Fruit fly (Drosophila melanogaster) whole organism, prepupa: Measurements from ENCODE around the gene mRpS35.

ENCODE experiments used
- CG11294 ChIP-seq: fragments of 200-800 bp; sonication (Bioruptor generic); IDR thresholded peaks from 2 replicates; pipeline ENCODE4 v1.3.6; 2022; ENCODE audit warnings: missing biosample characterization, missing genetic modification characterization
- CG11902 ChIP-seq: fragments of 200-800 bp; sonication (Bioruptor generic); optimal IDR thresholded peaks from 3 replicates; lab custom pipeline; 2016; ENCODE audit warnings: missing biosample characterization, missing genetic modification characterization
- CG15336 ChIP-seq: fragments of 200-800 bp; sonication (Bioruptor generic); IDR thresholded peaks from 2 replicates; pipeline ENCODE4 v1.3.6; 2022; ENCODE audit warnings: missing biosample characterization, missing genetic modification characterization
- CG1621 ChIP-seq: fragments of 200-800 bp; sonication (Bioruptor generic); optimal IDR thresholded peaks from 3 replicates; lab custom pipeline; 2018; ENCODE audit warnings: missing biosample characterization, mild to moderate bottlenecking, missing genetic modification characterization
- CG16779 ChIP-seq: fragments of 200-800 bp; sonication (Bioruptor generic); optimal IDR thresholded peaks from 3 replicates; lab custom pipeline; 2017; ENCODE audit warnings: missing biosample characterization, mild to moderate bottlenecking, missing genetic modification characterization
- CG3032 ChIP-seq: fragments of 200-800 bp; optimal IDR thresholded peaks from 2 replicates; lab custom pipeline; 2019; ENCODE audit warnings: missing biosample characterization, mild to moderate bottlenecking, missing genetic modification characterization, moderate library complexity
- CG31627 ChIP-seq: fragments of 200-800 bp; sonication (Bioruptor generic); optimal IDR thresholded peaks from 3 replicates; lab custom pipeline; 2016; ENCODE audit warnings: missing biosample characterization, missing genetic modification characterization
- CG32006 ChIP-seq: fragments of 200-800 bp; sonication (Bioruptor generic); optimal IDR thresholded peaks from 3 replicates; lab custom pipeline; 2017; ENCODE audit warnings: missing biosample characterization, mild to moderate bottlenecking, missing genetic modification characterization
- CG3919 ChIP-seq: fragments of 200-800 bp; sonication (Bioruptor generic); optimal IDR thresholded peaks from 3 replicates; lab custom pipeline; 2016; ENCODE audit warnings: missing biosample characterization, missing genetic modification characterization
- CG4318 ChIP-seq: fragments of 200-800 bp; sonication (Bioruptor generic); optimal IDR thresholded peaks from 3 replicates; lab custom pipeline; 2017; ENCODE audit warnings: missing biosample characterization, mild to moderate bottlenecking, missing genetic modification characterization
- CG6276 ChIP-seq: fragments of 200-800 bp; sonication (Bioruptor generic); optimal IDR thresholded peaks from 2 replicates; lab custom pipeline; 2017; ENCODE audit warnings: missing biosample characterization, mild to moderate bottlenecking, missing genetic modification characterization
- CG6792 ChIP-seq: fragments of 200-800 bp; sonication (Bioruptor generic); optimal IDR thresholded peaks from 3 replicates; lab custom pipeline; 2016; ENCODE audit warnings: missing biosample characterization, missing genetic modification characterization
- CG8119 ChIP-seq: fragments of 200-800 bp; sonication (Bioruptor generic); IDR thresholded peaks from 3 replicates; pipeline ENCODE4 v1.3.6; 2022; ENCODE audit warnings: missing biosample characterization, missing genetic modification characterization
- Eip75B ChIP-seq: fragments of 200-800 bp; sonication (Bioruptor generic); optimal IDR thresholded peaks from 3 replicates; lab custom pipeline; 2016; ENCODE audit warnings: missing biosample characterization, missing genetic modification characterization
- Eip78C ChIP-seq: fragments of 200-800 bp; sonication (Bioruptor generic); peaks from one replicate; lab custom pipeline; 2016; ENCODE audit warnings: missing biosample characterization, missing genetic modification characterization
- Ets21C ChIP-seq: fragments of 200-800 bp; sonication (Bioruptor generic); optimal IDR thresholded peaks from 3 replicates; lab custom pipeline; 2016; ENCODE audit warnings: missing biosample characterization, missing genetic modification characterization
- Gug ChIP-seq: fragments of 200-800 bp; sonication (Bioruptor generic); IDR thresholded peaks from 2 replicates; pipeline ENCODE4 v1.3.6; 2022; ENCODE audit warnings: missing biosample characterization, missing genetic modification characterization
- Hr38 ChIP-seq: sonication (Bioruptor generic); optimal IDR thresholded peaks from 2 replicates; lab custom pipeline; 2016; ENCODE audit warnings: missing biosample characterization, missing genetic modification characterization
- Hr39 ChIP-seq: fragments of 200-800 bp; sonication (Bioruptor generic); optimal IDR thresholded peaks from 2 replicates; lab custom pipeline; 2016; ENCODE audit warnings: missing biosample characterization, missing genetic modification characterization
- Hr4 ChIP-seq: fragments of 200-800 bp; sonication (Bioruptor generic); optimal IDR thresholded peaks from 3 replicates; lab custom pipeline; 2016; ENCODE audit warnings: missing biosample characterization, missing genetic modification characterization
- Lpt ChIP-seq: fragments of 200-800 bp; sonication (Bioruptor generic); optimal IDR thresholded peaks from 3 replicates; lab custom pipeline; 2016; ENCODE audit warnings: missing biosample characterization, missing genetic modification characterization
- Met ChIP-seq: fragments of 200-800 bp; sonication (Bioruptor generic); optimal IDR thresholded peaks from 3 replicates; lab custom pipeline; 2016; ENCODE audit warnings: missing biosample characterization, missing genetic modification characterization
- OdsH ChIP-seq: fragments of 200-800 bp; sonication (Bioruptor generic); optimal IDR thresholded peaks from 3 replicates; lab custom pipeline; 2016; ENCODE audit warnings: missing biosample characterization, missing genetic modification characterization
- Smox ChIP-seq: fragments of 200-800 bp; sonication (Bioruptor generic); optimal IDR thresholded peaks from 3 replicates; lab custom pipeline; 2016; ENCODE audit warnings: missing biosample characterization, missing genetic modification characterization
- Sox102F ChIP-seq: fragments of 200-800 bp; sonication (Bioruptor generic); optimal IDR thresholded peaks from 2 replicates; lab custom pipeline; 2016; ENCODE audit warnings: missing biosample characterization, mild to moderate bottlenecking, missing genetic modification characterization
- Sox14 ChIP-seq: fragments of 200-800 bp; sonication (Bioruptor generic); optimal IDR thresholded peaks from 3 replicates; lab custom pipeline; 2016; ENCODE audit warnings: missing biosample characterization, missing genetic modification characterization
- Sox15 ChIP-seq: fragments of 200-800 bp; sonication (Bioruptor generic); optimal IDR thresholded peaks from 3 replicates; lab custom pipeline; 2016; ENCODE audit warnings: missing biosample characterization, missing genetic modification characterization
- achi ChIP-seq: fragments of 200-800 bp; sonication (Bioruptor generic); optimal IDR thresholded peaks from 3 replicates; lab custom pipeline; 2016; ENCODE audit warnings: missing biosample characterization, missing genetic modification characterization
- acj6 ChIP-seq: fragments of 200-800 bp; sonication (Bioruptor generic); optimal IDR thresholded peaks from 3 replicates; lab custom pipeline; 2016; ENCODE audit warnings: missing biosample characterization, missing genetic modification characterization
- dsx ChIP-seq: fragments of 200-800 bp; optimal IDR thresholded peaks from 3 replicates; lab custom pipeline; 2019; ENCODE audit warnings: missing biosample characterization, mild to moderate bottlenecking, missing genetic modification characterization, moderate library complexity; ENCODE audit not compliant: poor library complexity, severe bottlenecking
- eg ChIP-seq: fragments of 200-800 bp; sonication (Bioruptor generic); IDR thresholded peaks from 3 replicates; pipeline ENCODE4 v1.3.6; 2022; ENCODE audit warnings: missing biosample characterization, missing genetic modification characterization
- esn ChIP-seq: fragments of 200-800 bp; sonication (Bioruptor generic); optimal IDR thresholded peaks from 2 replicates; lab custom pipeline; 2016; ENCODE audit warnings: missing biosample characterization, mild to moderate bottlenecking, missing genetic modification characterization, moderate library complexity
- fd85E ChIP-seq: fragments of 200-800 bp; sonication (Bioruptor generic); optimal IDR thresholded peaks from 3 replicates; lab custom pipeline; 2016; ENCODE audit warnings: missing biosample characterization, missing genetic modification characterization
- fkh ChIP-seq: fragments of 200-800 bp; sonication (Bioruptor generic); optimal IDR thresholded peaks from 3 replicates; lab custom pipeline; 2017; ENCODE audit warnings: missing biosample characterization, mild to moderate bottlenecking, missing genetic modification characterization, moderate library complexity
- lz ChIP-seq: fragments of 200-800 bp; sonication (Bioruptor generic); optimal IDR thresholded peaks from 3 replicates; lab custom pipeline; 2016; ENCODE audit warnings: missing biosample characterization, missing genetic modification characterization
- net ChIP-seq: fragments of 200-800 bp; sonication (Bioruptor generic); optimal IDR thresholded peaks from 3 replicates; lab custom pipeline; 2016; ENCODE audit warnings: missing biosample characterization, missing genetic modification characterization
- pdm3 ChIP-seq: fragments of 200-800 bp; sonication (Bioruptor generic); optimal IDR thresholded peaks from 3 replicates; lab custom pipeline; 2016; ENCODE audit warnings: missing biosample characterization, missing genetic modification characterization
- salr ChIP-seq, 2 experiments: fragments of 200-800 bp; sonication (Bioruptor generic); optimal IDR thresholded peaks; 3 replicates each; lab custom pipeline; 2016 to 2018; ENCODE audit warnings: missing biosample characterization in 2 of 2, missing genetic modification characterization in 2 of 2, mild to moderate bottlenecking in 1 of 2
- ss ChIP-seq, 2 experiments: fragments of 200-800 bp; sonication (Bioruptor generic); optimal IDR thresholded peaks; 2 replicates in 1 of 2; 3 replicates in 1 of 2; lab custom pipeline; 2017 to 2018; ENCODE audit warnings: mild to moderate bottlenecking in 2 of 2, missing biosample characterization in 2 of 2, missing genetic modification characterization in 2 of 2, moderate library complexity in 1 of 2
- svp ChIP-seq: fragments of 200-800 bp; sonication (Bioruptor generic); peaks from one replicate; lab custom pipeline; 2016; ENCODE audit warnings: missing biosample characterization, missing genetic modification characterization
- topi ChIP-seq: fragments of 200-800 bp; sonication (Bioruptor generic); optimal IDR thresholded peaks from 3 replicates; lab custom pipeline; 2016; ENCODE audit warnings: missing biosample characterization, missing genetic modification characterization

mRpS35 gene

dm6 chr3L:2733208-2733607 lies 47.5 kb upstream of the mRpS35 start (continued):
- peak; percentile 38 for TF ChIP-seq net (GFP tag; lab: Kevin White, UChicago)
- TF ChIP-seq CG16779 (tag; lab: Kevin White, UChicago) = no peak
- peak; percentile 61; the same call in 1 of the 2 replicates for TF ChIP-seq CG11294
- peak; percentile 35 for TF ChIP-seq lz
- no peak for TF ChIP-seq dsx
- TF ChIP-seq CG15336 (GFP tag; lab: Robert Waterston, UW) = peak; percentile 77
- TF ChIP-seq pdm3 (GFP tag; lab: Kevin White, UChicago) = peak; percentile 53
- no peak for TF ChIP-seq Sox15 (GFP tag; lab: Kevin White, UChicago)
- TF ChIP-seq Lpt (GFP tag; lab: Kevin White, UChicago) = peak; percentile 5
- peak; percentile 10 for TF ChIP-seq Ets21C (GFP tag; lab: Kevin White, UChicago)
- TF ChIP-seq ss (GFP tag; optimal IDR thresholded peaks at IDR 0.05; lab: Kevin White, UChicago) = no peak
- peak; percentile 20 for TF ChIP-seq Eip75B (GFP tag; lab: Kevin White, UChicago)
- no peak for TF ChIP-seq esn (GFP tag; lab: Kevin White, UChicago)
- TF ChIP-seq CG1621 (tag; lab: Kevin White, UChicago) = no peak
- peak in 1 of 2 experiments; percentile 7 for TF ChIP-seq salr (GFP tag; optimal IDR thresholded peaks at IDR 0.05; lab: Kevin White, UChicago)
- TF ChIP-seq Met = peak; percentile 33
- peak; percentile 54 for TF ChIP-seq CG3919 (GFP tag; lab: Kevin White, UChicago)
- TF ChIP-seq OdsH (GFP tag; lab: Kevin White, UChicago) = peak; percentile 61
- TF ChIP-seq topi (GFP tag; lab: Kevin White, UChicago) = peak; percentile 18
- TF ChIP-seq CG11902 = no peak
- no peak for TF ChIP-seq CG3032 (tag; lab: Kevin White, UChicago)
- peak; percentile 81 for TF ChIP-seq Hr4 (GFP tag; lab: Kevin White, UChicago)

- TF ChIP-seq CG4318 (GFP tag; lab: Kevin White, UChicago) (peak; percentile 15), pdm3 (GFP tag; lab: Kevin White, UChicago) (peak; percentile 27), CG3919 (GFP tag; lab: Kevin White, UChicago) (no peak), achi (GFP tag; lab: Kevin White, UChicago) (peak; percentile 35), Eip78C (GFP tag; lab: Kevin White, UChicago) (peak; percentile 33), Hr39 (GFP tag; lab: Kevin White, UChicago) (peak; percentile 13), Gug (peak; percentile 46; the same call in 1 of the 2 replicates), OdsH (GFP tag; lab: Kevin White, UChicago) (peak; percentile 50), CG31627 (GFP tag; lab: Kevin White, UChicago) (no peak), fkh (peak; percentile 75), Hr38 (GFP tag; lab: Kevin White, UChicago) (no peak), Sox14 (peak; percentile 18), Hr4 (GFP tag; lab: Kevin White, UChicago) (peak; percentile 56), fd85E (no peak), CG8119 (GFP tag; lab: Robert Waterston, UW) (peak; percentile 48; the same call in 2 of the 3 replicates), CG6792 (GFP tag; lab: Kevin White, UChicago) (no peak), eg (peak; percentile 61; the same call in 1 of the 3 replicates), Smox (no peak), CG32006 (GFP tag; lab: Kevin White, UChicago) (peak; percentile 66), salr (GFP tag; optimal IDR thresholded peaks at IDR 0.05; lab: Kevin White, UChicago) (no peak), acj6 (peak; percentile 4), CG15336 (GFP tag; lab: Robert Waterston, UW) (peak; percentile 67), Sox102F (GFP tag; lab: Kevin White, UChicago) (no peak), CG11294 (no peak), svp (GFP tag; lab: Kevin White, UChicago) (peak; percentile 61), CG6276 (GFP tag; lab: Kevin White, UChicago) (peak; percentile 17), dsx (no peak)
Observed at dm6 chr3L:2734363-2735160, 46.1 kb upstream of the mRpS35 start.
